In genomic region chr4:276325-276724, dm6 we compare ENCODE assay signal across 2 fruit fly cellular contexts.
TF ChIP-seq lines count a peak whose summit lies in the region.

TSS of gene NfI (minus strand) at chr4:276369.

- no peak for TF ChIP-seq CTCF in whole organism, embryonic (GFP tag; optimal IDR thresholded peaks at IDR 0.05; lab: Kevin White, UChicago)

TF ChIP-seq in whole organism, embryonic, 481 proteins besides CTCF, POLR2A, EP300 and RAD21:
- TF ChIP-seq CG11723 (GFP tag; optimal IDR thresholded peaks at IDR 0.05; lab: Kevin White, UChicago) (peak; percentile 47), CG30020 (tag; optimal IDR thresholded peaks at IDR 0.05; lab: Kevin White, UChicago) (peak; percentile 24), CG17568 (GFP tag; optimal IDR thresholded peaks at IDR 0.05; lab: Kevin White, UChicago) (peak; percentile 13), CG2199 (GFP tag; IDR thresholded peaks at IDR 0.05; lab: Robert Waterston, UW) (peak; percentile 89), CG17802 (tag; optimal IDR thresholded peaks at IDR 0.05; lab: Kevin White, UChicago) (no peak), CG2120 (GFP tag; optimal IDR thresholded peaks at IDR 0.05; lab: Kevin White, UChicago) (peak; percentile 11), sens (GFP tag; lab: Kevin White, UChicago) (peak; percentile 45), CG6765 (GFP tag; optimal IDR thresholded peaks at IDR 0.05; lab: Kevin White, UChicago) (no peak), Trl (optimal IDR thresholded peaks at IDR 0.05; lab: Kevin White, UChicago) (peak; percentile 46 to 65), Trl (GFP tag; optimal IDR thresholded peaks at IDR 0.05; lab: Kevin White, UChicago) (no peak)
TF ChIP-seq in whole organism, embryonic: peak in this region for 7.

TF ChIP-seq in whole organism, prepupa, 60 proteins besides CTCF, POLR2A, EP300 and RAD21:
- TF ChIP-seq CG8319 (GFP tag; optimal IDR thresholded peaks at IDR 0.05; lab: Kevin White, UChicago) (no peak), Sox15 (GFP tag; optimal IDR thresholded peaks at IDR 0.05; lab: Kevin White, UChicago) (no peak), CG1621 (tag; optimal IDR thresholded peaks at IDR 0.05; lab: Kevin White, UChicago) (no peak), CG3919 (GFP tag; optimal IDR thresholded peaks at IDR 0.05; lab: Kevin White, UChicago) (no peak), svp (GFP tag; lab: Kevin White, UChicago) (peak; percentile 51), Sox102F (GFP tag; optimal IDR thresholded peaks at IDR 0.05; lab: Kevin White, UChicago) (no peak)
